Worm (Caenorhabditis elegans): ENCODE results near the gene srh-139.

srh-139 gene

ce11 chrV:16534000-16534399 is 50.2 kb downstream of the srh-139 start, which contains the start of gene cpr-2:
Gene cpr-2 (minus strand): TSS chrV:16534100.
- TF ChIP-seq tlf-1 (GFP tag; optimal IDR thresholded peaks at IDR 0.05) (no peak), ztf-6 (GFP tag; IDR thresholded peaks at IDR 0.05) (no peak), repo-1 (tag; optimal IDR thresholded peaks at IDR 0.05) (no peak)
